Fruit fly (Drosophila melanogaster): ENCODE measurements around the gene CG10300.

dm6 chr3R:23724843-23725506 is 13.6 kb downstream of the CG10300 start:
- TF ChIP-seq CG8478 (optimal IDR thresholded peaks at IDR 0.05) (no peak), usp (GFP tag; optimal IDR thresholded peaks at IDR 0.05) (no peak), psq (optimal IDR thresholded peaks at IDR 0.05) (no peak), EcR (GFP tag; optimal IDR thresholded peaks at IDR 0.05) (no peak), Dll (optimal IDR thresholded peaks at IDR 0.05) (no peak), pan (optimal IDR thresholded peaks at IDR 0.05) (no peak)

All from whole organism.